Worm (Caenorhabditis elegans) whole organism, L4/young adult: ENCODE measurements around the gene T21H3.1.

Experiments used
- W03F9.2 ChIP-seq: fragments of 150-350 bp; optimal IDR thresholded peaks from 2 replicates; lab custom pipeline; 2014; ENCODE audit warnings: missing biosample characterization, missing genetic modification characterization
- dao-5 ChIP-seq: sonication (generic microtip); optimal IDR thresholded peaks from 2 replicates; lab custom pipeline; 2016; ENCODE audit warnings: missing genotype, missing genetic modification characterization, moderate library complexity, missing compliant biosample characterization

- TF ChIP-seq W03F9.2 (tag; lab: Kevin White, UChicago) (no peak), dao-5 (tag; lab: Kevin White, UChicago) (no peak)
These were observed 22.8 kb downstream of the T21H3.1 start, which contains the start of gene Y50D4A.6 for ce11 chrV:1199219-1199889.
